Fruit fly (Drosophila melanogaster) whole organism, adult: ENCODE results near the gene CG18258.

Experiments
- CG11617 ChIP-seq: fragments of 200-800 bp; sonication (Bioruptor generic); optimal IDR thresholded peaks from 2 replicates; lab custom pipeline; 2017; ENCODE audit warnings: mild to moderate bottlenecking, missing biosample characterization, missing genetic modification reagents, missing genetic modification characterization
- CG12768 ChIP-seq: fragments of 200-800 bp; sonication (Bioruptor generic); optimal IDR thresholded peaks from 2 replicates; lab custom pipeline; 2017; ENCODE audit warnings: missing biosample characterization, missing genetic modification characterization, mild to moderate bottlenecking, moderate library complexity, missing genetic modification reagents
- CG14711 ChIP-seq: fragments of 200-800 bp; sonication (Bioruptor generic); optimal IDR thresholded peaks from 2 replicates; lab custom pipeline; 2018; ENCODE audit warnings: missing biosample characterization, mild to moderate bottlenecking, missing genetic modification characterization, moderate library complexity
- CG1620 ChIP-seq: fragments of 200-800 bp; sonication (Bioruptor generic); optimal IDR thresholded peaks from 2 replicates; lab custom pipeline; 2016; ENCODE audit warnings: missing biosample characterization, missing genetic modification characterization
- CG33017 ChIP-seq: fragments of 200-800 bp; sonication (Bioruptor generic); optimal IDR thresholded peaks from 2 replicates; lab custom pipeline; 2018; ENCODE audit warnings: missing biosample characterization, mild to moderate bottlenecking, missing genetic modification characterization, moderate library complexity
- CG5204 ChIP-seq: fragments of 200-800 bp; sonication (Bioruptor generic); optimal IDR thresholded peaks from 2 replicates; lab custom pipeline; 2016; ENCODE audit warnings: missing biosample characterization, missing genetic modification characterization
- CG7045 ChIP-seq: fragments of 200-800 bp; sonication (Bioruptor generic); optimal IDR thresholded peaks from 2 replicates; lab custom pipeline; 2017; ENCODE audit warnings: missing biosample characterization, mild to moderate bottlenecking, missing genetic modification characterization
- CG7101 ChIP-seq: fragments of 200-800 bp; sonication (Bioruptor generic); optimal IDR thresholded peaks from 2 replicates; lab custom pipeline; 2018; ENCODE audit warnings: missing biosample characterization, mild to moderate bottlenecking, missing genetic modification characterization, moderate library complexity
- Clk ChIP-seq: fragments of 200-800 bp; sonication (Bioruptor generic); optimal IDR thresholded peaks from 2 replicates; lab custom pipeline; 2017; ENCODE audit warnings: missing biosample characterization, missing genetic modification characterization
- Crg-1 ChIP-seq: fragments of 200-800 bp; sonication (Bioruptor generic); optimal IDR thresholded peaks from 2 replicates; lab custom pipeline; 2016; ENCODE audit warnings: missing biosample characterization, missing genetic modification characterization
- Hr96 ChIP-seq: fragments of 200-800 bp; sonication (Bioruptor generic); optimal IDR thresholded peaks from 2 replicates; lab custom pipeline; 2016; ENCODE audit warnings: missing biosample characterization, missing genetic modification characterization
- Mnt ChIP-seq: fragments of 200-800 bp; sonication (Bioruptor generic); optimal IDR thresholded peaks from 2 replicates; lab custom pipeline; 2016; ENCODE audit warnings: missing biosample characterization, mild to moderate bottlenecking, missing genetic modification characterization
- bab1 ChIP-seq: fragments of 200-800 bp; sonication (Bioruptor generic); optimal IDR thresholded peaks from 3 replicates; lab custom pipeline; 2019; ENCODE audit warnings: missing biosample characterization, mild to moderate bottlenecking, missing genetic modification characterization, moderate library complexity
- cic ChIP-seq: fragments of 200-800 bp; sonication (Bioruptor generic); optimal IDR thresholded peaks from 2 replicates; lab custom pipeline; 2017; ENCODE audit warnings: missing biosample characterization, mild to moderate bottlenecking, missing genetic modification characterization, moderate library complexity
- cnc ChIP-seq, 2 experiments: fragments of >200 bp; optimal IDR thresholded peaks; 2 replicates each; lab custom pipeline; 2017
- kay ChIP-seq: fragments of 200-800 bp; sonication (Bioruptor generic); peaks from one replicate; lab custom pipeline; 2016; ENCODE audit warnings: missing biosample characterization, missing genetic modification characterization, borderline replicate concordance
- ovo ChIP-seq: fragments of 200-800 bp; sonication (Bioruptor generic); optimal IDR thresholded peaks from 2 replicates; lab custom pipeline; 2016; ENCODE audit warnings: missing biosample characterization, missing genetic modification characterization
- pad ChIP-seq: fragments of 200-800 bp; sonication (Bioruptor generic); optimal IDR thresholded peaks from 3 replicates; lab custom pipeline; 2017; ENCODE audit warnings: missing biosample characterization, missing genetic modification characterization, mild to moderate bottlenecking, moderate library complexity, missing genetic modification reagents
- tj ChIP-seq: fragments of 200-800 bp; sonication (Bioruptor generic); optimal IDR thresholded peaks from 3 replicates; lab custom pipeline; 2017; ENCODE audit warnings: missing biosample characterization, mild to moderate bottlenecking, missing genetic modification characterization, moderate library complexity
- toe ChIP-seq: fragments of 200-800 bp; sonication (Bioruptor generic); optimal IDR thresholded peaks from 2 replicates; lab custom pipeline; 2016; ENCODE audit warnings: missing biosample characterization, missing genetic modification characterization

Gene CG18258

dm6 chrX:17180523-17180922, 31.6 kb upstream of the CG18258 start:
- TF ChIP-seq Mnt (GFP tag; lab: Kevin White, UChicago) (no peak), toe (GFP tag; lab: Kevin White, UChicago) (no peak), CG14711 (tag; lab: Kevin White, UChicago) (no peak), cic (GFP tag; lab: Kevin White, UChicago) (no peak), CG5204 (GFP tag; lab: Kevin White, UChicago) (no peak), CG33017 (tag; lab: Kevin White, UChicago) (no peak)

- TF ChIP-seq tj (GFP tag; lab: Kevin White, UChicago) (no peak), toe (GFP tag; lab: Kevin White, UChicago) (no peak), CG5204 (GFP tag; lab: Kevin White, UChicago) (no peak), CG14711 (tag; lab: Kevin White, UChicago) (peak; percentile 6), CG12768 (no peak), cnc (optimal IDR thresholded peaks at IDR 0.05; lab: Kevin White, UChicago) (no peak), ovo (GFP tag; lab: Kevin White, UChicago) (no peak), kay (peak; percentile 35), Crg-1 (GFP tag; lab: Kevin White, UChicago) (no peak)
Observed at dm6 chrX:17181264-17182198, 30.6 kb upstream of the CG18258 start.

DNA sequence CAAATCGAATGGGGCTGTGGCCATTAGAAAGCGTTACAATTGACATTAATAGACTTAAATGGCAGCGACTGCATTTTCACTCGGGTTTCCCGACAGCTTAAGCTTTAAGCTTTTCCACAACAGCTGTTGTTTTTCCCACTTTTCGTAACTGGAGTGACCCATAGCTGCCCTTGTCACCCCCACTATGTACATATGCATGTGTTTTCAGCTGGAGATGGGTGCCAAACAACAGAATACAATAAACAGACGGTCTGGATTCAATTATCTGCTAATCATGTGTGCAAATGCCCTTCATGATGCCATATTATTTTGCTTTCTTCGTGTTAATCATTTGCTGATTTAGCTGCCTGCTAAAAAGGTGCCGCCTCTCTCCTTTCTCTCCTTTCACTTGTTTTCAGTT, 28.6 kb upstream of the CG18258 start:
- no peak for TF ChIP-seq Clk (GFP tag; lab: Kevin White, UChicago)
- no peak for TF ChIP-seq CG11617 (GFP tag; lab: Kevin White, UChicago)
- no peak for TF ChIP-seq cic (GFP tag; lab: Kevin White, UChicago)
- TF ChIP-seq CG1620: peak; percentile 47
- TF ChIP-seq pad: peak; percentile 0
- no peak for TF ChIP-seq cnc (optimal IDR thresholded peaks at IDR 0.05; lab: Kevin White, UChicago)
- TF ChIP-seq CG14711 (tag; lab: Kevin White, UChicago): peak; percentile 23
- TF ChIP-seq CG7101 (tag; lab: Kevin White, UChicago): peak; percentile 43
- TF ChIP-seq CG7045 (GFP tag; lab: Kevin White, UChicago): no peak
- no peak for TF ChIP-seq Hr96 (GFP tag; lab: Kevin White, UChicago)
- TF ChIP-seq Mnt (GFP tag; lab: Kevin White, UChicago): peak; percentile 16
- TF ChIP-seq Crg-1 (GFP tag; lab: Kevin White, UChicago): peak; percentile 70
- TF ChIP-seq kay: no peak

DNA sequence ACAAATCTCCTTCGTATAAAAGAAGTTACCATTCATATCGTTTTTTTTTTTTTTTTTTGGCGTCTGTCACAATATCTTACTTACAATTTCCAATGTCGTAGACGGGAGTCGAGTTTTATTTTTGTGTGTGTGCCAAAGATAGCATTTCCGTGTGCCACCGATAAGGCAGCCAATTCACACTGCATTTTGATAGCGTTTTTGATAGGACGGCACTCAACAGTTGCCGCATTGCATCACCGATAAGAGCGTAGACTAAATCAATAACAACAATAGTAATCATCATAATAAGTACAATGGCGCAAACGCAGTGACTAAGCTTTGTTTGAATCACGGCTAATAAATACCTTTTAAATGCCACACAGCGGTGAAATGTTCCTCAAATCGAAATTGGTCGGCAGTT, 25.7 kb upstream of the CG18258 start:
- TF ChIP-seq pad (no peak), CG5204 (GFP tag; lab: Kevin White, UChicago) (no peak), CG7101 (tag; lab: Kevin White, UChicago) (peak; percentile 7), kay (peak; percentile 60), CG7045 (GFP tag; lab: Kevin White, UChicago) (no peak), Mnt (GFP tag; lab: Kevin White, UChicago) (peak; percentile 19), cic (GFP tag; lab: Kevin White, UChicago) (peak; percentile 79)

dm6 chrX:17187495-17187894, 24.6 kb upstream of the CG18258 start:
- TF ChIP-seq Mnt (GFP tag; lab: Kevin White, UChicago) (no peak), bab1 (GFP tag; lab: Kevin White, UChicago) (peak; percentile 12)

DNA sequence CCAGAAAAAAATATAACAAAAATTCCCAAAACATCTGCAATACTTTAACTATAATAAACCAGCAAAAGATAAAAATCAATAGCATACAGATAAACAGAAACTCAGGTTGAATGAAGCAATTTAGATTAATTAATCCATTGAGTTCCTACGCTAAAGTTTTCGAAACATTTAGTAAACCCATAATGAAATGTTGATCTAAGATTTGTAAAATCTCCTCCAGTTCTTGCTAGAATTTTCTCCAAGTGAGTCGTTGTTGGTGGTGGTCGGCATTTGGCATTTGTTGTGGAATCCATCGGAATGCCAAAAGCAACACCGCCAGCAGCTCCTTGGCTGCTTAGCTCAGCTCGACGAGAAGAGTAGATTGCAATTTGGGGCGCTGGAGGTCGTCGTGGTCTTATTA, 23.9 kb upstream of the CG18258 start:
- TF ChIP-seq bab1 (GFP tag; lab: Kevin White, UChicago) (no peak), ovo (GFP tag; lab: Kevin White, UChicago) (no peak), CG7101 (tag; lab: Kevin White, UChicago) (no peak), CG12768 (no peak), cnc (optimal IDR thresholded peaks at IDR 0.05; lab: Kevin White, UChicago) (no peak), toe (GFP tag; lab: Kevin White, UChicago) (no peak), CG14711 (tag; lab: Kevin White, UChicago) (no peak), tj (GFP tag; lab: Kevin White, UChicago) (no peak), Clk (GFP tag; lab: Kevin White, UChicago) (no peak), Crg-1 (GFP tag; lab: Kevin White, UChicago) (no peak), CG5204 (GFP tag; lab: Kevin White, UChicago) (no peak), cic (GFP tag; lab: Kevin White, UChicago) (no peak), Mnt (GFP tag; lab: Kevin White, UChicago) (no peak), CG7045 (GFP tag; lab: Kevin White, UChicago) (no peak)
